Fruit fly (Drosophila melanogaster) whole organism, prepupa: ENCODE results near the gene CG14153.
A peak's percentile ranks its signal among the peaks of the same experiment; 100 is the strongest.

Source experiments
- CG10631 ChIP-seq: fragments of 200-800 bp; sonication (Bioruptor generic); optimal IDR thresholded peaks from 2 replicates; lab custom pipeline; 2016; ENCODE audit warnings: missing biosample characterization, missing genetic modification characterization
- CG10669 ChIP-seq: fragments of 200-800 bp; sonication (Bioruptor generic); optimal IDR thresholded peaks from 3 replicates; lab custom pipeline; 2018; ENCODE audit warnings: missing biosample characterization, mild to moderate bottlenecking, missing genetic modification characterization, moderate library complexity
- CG11294 ChIP-seq: fragments of 200-800 bp; sonication (Bioruptor generic); IDR thresholded peaks from 2 replicates; pipeline ENCODE4 v1.3.6; 2022; ENCODE audit warnings: missing biosample characterization, missing genetic modification characterization
- CG11762 ChIP-seq: fragments of 200-800 bp; sonication (Bioruptor generic); optimal IDR thresholded peaks from 3 replicates; lab custom pipeline; 2016; ENCODE audit warnings: missing biosample characterization, missing genetic modification characterization; ENCODE audit not compliant: insufficient read depth
- CG11902 ChIP-seq: fragments of 200-800 bp; sonication (Bioruptor generic); optimal IDR thresholded peaks from 3 replicates; lab custom pipeline; 2016; ENCODE audit warnings: missing biosample characterization, missing genetic modification characterization
- CG16779 ChIP-seq: fragments of 200-800 bp; sonication (Bioruptor generic); optimal IDR thresholded peaks from 3 replicates; lab custom pipeline; 2017; ENCODE audit warnings: missing biosample characterization, mild to moderate bottlenecking, missing genetic modification characterization
- CG3032 ChIP-seq: fragments of 200-800 bp; optimal IDR thresholded peaks from 2 replicates; lab custom pipeline; 2019; ENCODE audit warnings: missing biosample characterization, mild to moderate bottlenecking, missing genetic modification characterization, moderate library complexity
- CG31627 ChIP-seq: fragments of 200-800 bp; sonication (Bioruptor generic); optimal IDR thresholded peaks from 3 replicates; lab custom pipeline; 2016; ENCODE audit warnings: missing biosample characterization, missing genetic modification characterization
- CG32006 ChIP-seq: fragments of 200-800 bp; sonication (Bioruptor generic); optimal IDR thresholded peaks from 3 replicates; lab custom pipeline; 2017; ENCODE audit warnings: missing biosample characterization, mild to moderate bottlenecking, missing genetic modification characterization
- CG34406 ChIP-seq: fragments of 200-800 bp; sonication (Bioruptor generic); optimal IDR thresholded peaks from 3 replicates; lab custom pipeline; 2016; ENCODE audit warnings: missing biosample characterization, missing genetic modification characterization
- CG3919 ChIP-seq: fragments of 200-800 bp; sonication (Bioruptor generic); optimal IDR thresholded peaks from 3 replicates; lab custom pipeline; 2016; ENCODE audit warnings: missing biosample characterization, missing genetic modification characterization
- CG4318 ChIP-seq: fragments of 200-800 bp; sonication (Bioruptor generic); optimal IDR thresholded peaks from 3 replicates; lab custom pipeline; 2017; ENCODE audit warnings: missing biosample characterization, mild to moderate bottlenecking, missing genetic modification characterization
- CG6163 ChIP-seq: fragments of 200-800 bp; sonication (Bioruptor generic); IDR thresholded peaks from 3 replicates; pipeline ENCODE4 v1.3.6; 2022; ENCODE audit warnings: missing biosample characterization, missing genetic modification characterization
- CG6276 ChIP-seq: fragments of 200-800 bp; sonication (Bioruptor generic); optimal IDR thresholded peaks from 2 replicates; lab custom pipeline; 2017; ENCODE audit warnings: missing biosample characterization, mild to moderate bottlenecking, missing genetic modification characterization
- CG6792 ChIP-seq: fragments of 200-800 bp; sonication (Bioruptor generic); optimal IDR thresholded peaks from 3 replicates; lab custom pipeline; 2016; ENCODE audit warnings: missing biosample characterization, missing genetic modification characterization
- CG6854 ChIP-seq: fragments of 200-800 bp; sonication (Bioruptor generic); optimal IDR thresholded peaks from 2 replicates; lab custom pipeline; 2017; ENCODE audit warnings: missing biosample characterization, mild to moderate bottlenecking, missing genetic modification characterization
- CG7368 ChIP-seq: fragments of 200-800 bp; sonication (Bioruptor generic); optimal IDR thresholded peaks from 3 replicates; lab custom pipeline; 2016; ENCODE audit warnings: missing biosample characterization, missing genetic modification characterization
- CG8119 ChIP-seq: fragments of 200-800 bp; sonication (Bioruptor generic); IDR thresholded peaks from 3 replicates; pipeline ENCODE4 v1.3.6; 2022; ENCODE audit warnings: missing biosample characterization, missing genetic modification characterization
- CG8319 ChIP-seq: fragments of 200-800 bp; sonication (Bioruptor generic); optimal IDR thresholded peaks from 3 replicates; lab custom pipeline; 2016; ENCODE audit warnings: missing biosample characterization, missing genetic modification characterization
- CG8632 ChIP-seq: fragments of 200-800 bp; sonication (Bioruptor generic); optimal IDR thresholded peaks from 3 replicates; lab custom pipeline; 2016; ENCODE audit warnings: missing biosample characterization, missing genetic modification characterization
- CG9139 ChIP-seq: fragments of 200-800 bp; sonication (Bioruptor generic); optimal IDR thresholded peaks from 3 replicates; lab custom pipeline; 2017; ENCODE audit warnings: missing biosample characterization, mild to moderate bottlenecking, missing genetic modification characterization
- Eip75B ChIP-seq: fragments of 200-800 bp; sonication (Bioruptor generic); optimal IDR thresholded peaks from 3 replicates; lab custom pipeline; 2016; ENCODE audit warnings: missing biosample characterization, missing genetic modification characterization
- Eip78C ChIP-seq: fragments of 200-800 bp; sonication (Bioruptor generic); peaks from one replicate; lab custom pipeline; 2016; ENCODE audit warnings: missing biosample characterization, missing genetic modification characterization
- Ets96B ChIP-seq: fragments of 200-800 bp; optimal IDR thresholded peaks from 2 replicates; lab custom pipeline; 2019; ENCODE audit warnings: missing biosample characterization, mild to moderate bottlenecking, missing genetic modification characterization, moderate library complexity
- Gug ChIP-seq: fragments of 200-800 bp; sonication (Bioruptor generic); IDR thresholded peaks from 2 replicates; pipeline ENCODE4 v1.3.6; 2022; ENCODE audit warnings: missing biosample characterization, missing genetic modification characterization
- Hr38 ChIP-seq: sonication (Bioruptor generic); optimal IDR thresholded peaks from 2 replicates; lab custom pipeline; 2016; ENCODE audit warnings: missing biosample characterization, missing genetic modification characterization
- Hr39 ChIP-seq: fragments of 200-800 bp; sonication (Bioruptor generic); optimal IDR thresholded peaks from 2 replicates; lab custom pipeline; 2016; ENCODE audit warnings: missing biosample characterization, missing genetic modification characterization
- Met ChIP-seq: fragments of 200-800 bp; sonication (Bioruptor generic); optimal IDR thresholded peaks from 3 replicates; lab custom pipeline; 2016; ENCODE audit warnings: missing biosample characterization, missing genetic modification characterization
- OdsH ChIP-seq: fragments of 200-800 bp; sonication (Bioruptor generic); optimal IDR thresholded peaks from 3 replicates; lab custom pipeline; 2016; ENCODE audit warnings: missing biosample characterization, missing genetic modification characterization
- Smox ChIP-seq: fragments of 200-800 bp; sonication (Bioruptor generic); optimal IDR thresholded peaks from 3 replicates; lab custom pipeline; 2016; ENCODE audit warnings: missing biosample characterization, missing genetic modification characterization
- Sox102F ChIP-seq: fragments of 200-800 bp; sonication (Bioruptor generic); optimal IDR thresholded peaks from 2 replicates; lab custom pipeline; 2016; ENCODE audit warnings: missing biosample characterization, mild to moderate bottlenecking, missing genetic modification characterization
- Sox14 ChIP-seq: fragments of 200-800 bp; sonication (Bioruptor generic); optimal IDR thresholded peaks from 3 replicates; lab custom pipeline; 2016; ENCODE audit warnings: missing biosample characterization, missing genetic modification characterization
- Sox15 ChIP-seq: fragments of 200-800 bp; sonication (Bioruptor generic); optimal IDR thresholded peaks from 3 replicates; lab custom pipeline; 2016; ENCODE audit warnings: missing biosample characterization, missing genetic modification characterization
- acj6 ChIP-seq: fragments of 200-800 bp; sonication (Bioruptor generic); optimal IDR thresholded peaks from 3 replicates; lab custom pipeline; 2016; ENCODE audit warnings: missing biosample characterization, missing genetic modification characterization
- cyc ChIP-seq: fragments of 200-800 bp; sonication (Bioruptor generic); optimal IDR thresholded peaks from 3 replicates; lab custom pipeline; 2016; ENCODE audit warnings: missing biosample characterization, missing genetic modification characterization
- dac ChIP-seq: fragments of 200-800 bp; sonication (Bioruptor generic); optimal IDR thresholded peaks from 2 replicates; lab custom pipeline; 2017; ENCODE audit warnings: missing biosample characterization, mild to moderate bottlenecking, missing genetic modification characterization
- dsx ChIP-seq: fragments of 200-800 bp; optimal IDR thresholded peaks from 3 replicates; lab custom pipeline; 2019; ENCODE audit warnings: missing biosample characterization, mild to moderate bottlenecking, missing genetic modification characterization, moderate library complexity; ENCODE audit not compliant: poor library complexity, severe bottlenecking
- eg ChIP-seq: fragments of 200-800 bp; sonication (Bioruptor generic); IDR thresholded peaks from 3 replicates; pipeline ENCODE4 v1.3.6; 2022; ENCODE audit warnings: missing biosample characterization, missing genetic modification characterization
- esn ChIP-seq: fragments of 200-800 bp; sonication (Bioruptor generic); optimal IDR thresholded peaks from 2 replicates; lab custom pipeline; 2016; ENCODE audit warnings: missing biosample characterization, mild to moderate bottlenecking, missing genetic modification characterization, moderate library complexity
- fd59A ChIP-seq: fragments of 200-800 bp; sonication (Bioruptor generic); optimal IDR thresholded peaks from 2 replicates; lab custom pipeline; 2017; ENCODE audit warnings: missing biosample characterization, mild to moderate bottlenecking, missing genetic modification characterization, missing genetic modification reagents
- fkh ChIP-seq: fragments of 200-800 bp; sonication (Bioruptor generic); optimal IDR thresholded peaks from 3 replicates; lab custom pipeline; 2017; ENCODE audit warnings: missing biosample characterization, mild to moderate bottlenecking, missing genetic modification characterization, moderate library complexity
- lz ChIP-seq: fragments of 200-800 bp; sonication (Bioruptor generic); optimal IDR thresholded peaks from 3 replicates; lab custom pipeline; 2016; ENCODE audit warnings: missing biosample characterization, missing genetic modification characterization
- net ChIP-seq: fragments of 200-800 bp; sonication (Bioruptor generic); optimal IDR thresholded peaks from 3 replicates; lab custom pipeline; 2016; ENCODE audit warnings: missing biosample characterization, missing genetic modification characterization
- pdm3 ChIP-seq: fragments of 200-800 bp; sonication (Bioruptor generic); optimal IDR thresholded peaks from 3 replicates; lab custom pipeline; 2016; ENCODE audit warnings: missing biosample characterization, missing genetic modification characterization
- ss ChIP-seq, 2 experiments: fragments of 200-800 bp; sonication (Bioruptor generic); optimal IDR thresholded peaks; 2 replicates in 1 of 2; 3 replicates in 1 of 2; lab custom pipeline; 2017 to 2018; ENCODE audit warnings: mild to moderate bottlenecking in 2 of 2, missing biosample characterization in 2 of 2, missing genetic modification characterization in 2 of 2, moderate library complexity in 1 of 2
- svp ChIP-seq: fragments of 200-800 bp; sonication (Bioruptor generic); peaks from one replicate; lab custom pipeline; 2016; ENCODE audit warnings: missing biosample characterization, missing genetic modification characterization
- topi ChIP-seq: fragments of 200-800 bp; sonication (Bioruptor generic); optimal IDR thresholded peaks from 3 replicates; lab custom pipeline; 2016; ENCODE audit warnings: missing biosample characterization, missing genetic modification characterization
- vri ChIP-seq: fragments of 200-800 bp; sonication (Bioruptor generic); optimal IDR thresholded peaks from 3 replicates; lab custom pipeline; 2016; ENCODE audit warnings: missing biosample characterization, mild to moderate bottlenecking, missing genetic modification characterization

Gene CG14153

dm6 chr3L:10678545-10679067 lies 35.3 kb downstream of the CG14153 start (continued):
- TF ChIP-seq Hr39 (GFP tag; lab: Kevin White, UChicago) (peak; percentile 79), CG7368 (GFP tag; lab: Kevin White, UChicago) (peak; percentile 66), Sox15 (peak; percentile 65), cyc (peak; percentile 80), Eip78C (GFP tag; lab: Kevin White, UChicago) (peak; percentile 97), dac (peak; percentile 76), Met (peak; percentile 89), Eip75B (GFP tag; lab: Kevin White, UChicago) (peak; percentile 95), CG34406 (GFP tag; lab: Kevin White, UChicago) (peak; percentile 89), CG8119 (peak; percentile 97), net (peak; percentile 88), CG32006 (GFP tag; lab: Kevin White, UChicago) (peak; percentile 95), CG11294 (GFP tag; lab: Robert Waterston, UW) (peak; percentile 90), ss (GFP tag; optimal IDR thresholded peaks at IDR 0.05; lab: Kevin White, UChicago) (peak; percentile 89), CG10631 (GFP tag; lab: Kevin White, UChicago) (peak; percentile 94), Ets96B (peak; percentile 82), CG8319 (GFP tag; lab: Kevin White, UChicago) (peak; percentile 73), vri (peak; percentile 48), CG9139 (peak; percentile 82), svp (GFP tag; lab: Kevin White, UChicago) (peak; percentile 96), CG6854 (GFP tag; lab: Kevin White, UChicago) (peak; percentile 35), topi (peak; percentile 88), Gug (peak; percentile 86), pdm3 (GFP tag; lab: Kevin White, UChicago) (peak; percentile 88), Smox (GFP tag; lab: Kevin White, UChicago) (peak; percentile 84), Sox102F (peak; percentile 85), fkh (GFP tag; lab: Kevin White, UChicago) (peak; percentile 70), CG16779 (tag; lab: Kevin White, UChicago) (peak; percentile 84), esn (GFP tag; lab: Kevin White, UChicago) (peak; percentile 94), OdsH (GFP tag; lab: Kevin White, UChicago) (peak; percentile 87)

- peak; percentile 7 for TF ChIP-seq CG10669 (GFP tag; lab: Kevin White, UChicago)
- peak; percentile 36 for TF ChIP-seq Ets96B
- no peak for TF ChIP-seq CG34406 (GFP tag; lab: Kevin White, UChicago)
- TF ChIP-seq CG11294 (GFP tag; lab: Robert Waterston, UW): 0 out of 2 replicates have a peak, but pooled peaks have one; percentile 32
- TF ChIP-seq vri: no peak
- no peak for TF ChIP-seq fd59A (GFP tag; lab: Kevin White, UChicago)
- no peak for TF ChIP-seq CG7368 (GFP tag; lab: Kevin White, UChicago)
- peak; percentile 34 for TF ChIP-seq Sox14
- TF ChIP-seq CG8632 (GFP tag; lab: Kevin White, UChicago): no peak
- no peak for TF ChIP-seq CG8319 (GFP tag; lab: Kevin White, UChicago)
- TF ChIP-seq Smox (GFP tag; lab: Kevin White, UChicago): no peak
- TF ChIP-seq ss (GFP tag; optimal IDR thresholded peaks at IDR 0.05; lab: Kevin White, UChicago): peak in 1 of 2 experiments; percentile 38
- peak; percentile 64 for TF ChIP-seq CG6163 (GFP tag; lab: Robert Waterston, UW)
- TF ChIP-seq CG16779 (tag; lab: Kevin White, UChicago): peak; percentile 28
- peak; percentile 24 for TF ChIP-seq acj6
- TF ChIP-seq eg (GFP tag; lab: Robert Waterston, UW): peak; percentile 58; the same call in 2 of the 3 replicates
- TF ChIP-seq Met: peak; percentile 44
- peak; percentile 42 for TF ChIP-seq net
- no peak for TF ChIP-seq CG3032 (tag; lab: Kevin White, UChicago)
- TF ChIP-seq CG4318 (GFP tag; lab: Kevin White, UChicago): no peak
- no peak for TF ChIP-seq topi
- peak; percentile 21 for TF ChIP-seq OdsH (GFP tag; lab: Kevin White, UChicago)
- TF ChIP-seq CG6792 (GFP tag; lab: Kevin White, UChicago): no peak
- peak; percentile 7 for TF ChIP-seq esn (GFP tag; lab: Kevin White, UChicago)
- no peak for TF ChIP-seq Hr38 (GFP tag; lab: Kevin White, UChicago)
- no peak for TF ChIP-seq Gug
- TF ChIP-seq CG3919 (GFP tag; lab: Kevin White, UChicago): peak; percentile 16
- TF ChIP-seq CG11762 (GFP tag; lab: Kevin White, UChicago): no peak
- TF ChIP-seq CG6276 (GFP tag; lab: Kevin White, UChicago): peak; percentile 22
- peak; percentile 29 for TF ChIP-seq dsx (GFP tag; lab: Kevin White, UChicago)
- no peak for TF ChIP-seq lz
- TF ChIP-seq Sox102F: peak; percentile 26
- TF ChIP-seq CG31627 (GFP tag; lab: Kevin White, UChicago): no peak
- no peak for TF ChIP-seq CG11902 (GFP tag; lab: Kevin White, UChicago)
- TF ChIP-seq pdm3 (GFP tag; lab: Kevin White, UChicago): no peak
- peak; percentile 75 for TF ChIP-seq Eip78C (GFP tag; lab: Kevin White, UChicago)
These were observed 36.4 kb downstream of the CG14153 start for dm6 chr3L:10679711-10680154.
